Worm (Caenorhabditis elegans): ENCODE data around the gene srg-40.
A peak's percentile ranks its signal among the peaks of the same experiment; 100 is the strongest.

Gene srg-40

DNA sequence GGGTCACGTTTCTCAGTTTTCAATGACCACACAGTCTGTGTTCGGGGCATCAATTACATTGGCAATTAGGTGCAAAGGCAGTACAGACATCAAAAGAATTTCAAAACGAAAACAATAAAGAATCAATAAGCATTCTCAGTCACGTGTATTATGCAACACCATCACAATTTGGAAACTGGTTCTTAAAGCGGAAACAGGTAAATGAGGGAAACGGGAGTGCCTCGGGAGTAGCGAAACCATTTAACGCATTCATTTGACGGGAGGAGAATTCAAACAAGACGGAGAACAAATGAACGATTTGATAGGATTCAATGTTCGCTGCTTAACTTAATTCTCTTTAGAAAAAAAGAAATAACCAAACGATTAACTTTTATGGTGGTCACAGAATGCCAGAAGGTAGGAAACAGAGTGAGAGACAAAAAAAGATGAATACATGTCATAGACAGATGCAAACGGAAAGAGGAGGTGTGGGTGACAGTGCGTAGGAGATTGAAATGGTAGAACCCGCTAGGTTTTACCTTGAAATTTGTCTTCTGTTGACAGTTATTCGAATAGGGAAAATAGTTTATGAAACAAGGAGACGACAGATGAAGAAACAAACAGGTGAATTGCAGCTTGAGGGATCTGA is 32.4 kb upstream of the srg-40 start:
- TF ChIP-seq lin-40 (tag; optimal IDR thresholded peaks at IDR 0.05) (peak; percentile 26), attf-3 (GFP tag; conservative IDR thresholded peaks at IDR 0.05) (no peak)

DNA sequence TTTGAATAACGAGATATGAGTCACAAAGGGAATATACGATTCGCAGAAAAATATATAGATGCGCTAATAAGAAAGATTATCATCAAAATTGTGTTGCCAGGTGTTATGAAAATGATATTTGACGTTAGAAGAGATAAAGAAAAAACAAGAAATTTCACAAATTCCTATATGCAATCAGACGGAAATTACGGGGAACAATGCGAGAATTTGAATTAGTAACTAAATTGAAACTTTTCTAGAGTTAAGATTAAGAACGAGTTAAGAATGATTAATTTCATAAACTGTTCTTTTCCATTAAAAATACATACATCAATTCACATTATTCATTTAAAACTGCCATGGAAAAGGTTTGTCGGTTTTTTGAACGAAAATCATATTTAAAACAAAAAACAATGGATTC is 31.7 kb upstream of the srg-40 start, which contains the start of gene clc-6:
Gene clc-6 (minus strand): TSS at position 101 of the 400 bp plus-strand sequence.
- TF ChIP-seq B0336.3 (GFP tag; IDR thresholded peaks at IDR 0.05) = no peak
- TF ChIP-seq T07F8.4 (tag; optimal IDR thresholded peaks at IDR 0.05) = no peak
- no peak for TF ChIP-seq mel-28 (tag; optimal IDR thresholded peaks at IDR 0.05; ENCODE audit: borderline replicate concordance)
- TF ChIP-seq madf-6 (GFP tag; IDR thresholded peaks at IDR 0.05) = no peak
- TF ChIP-seq nhr-179 (tag; optimal IDR thresholded peaks at IDR 0.05) = no peak
- TF ChIP-seq F39B2.1 (GFP tag; IDR thresholded peaks at IDR 0.05) = no peak
- TF ChIP-seq lir-1 (GFP tag; conservative IDR thresholded peaks at IDR 0.05) = no peak
- no peak for TF ChIP-seq ztf-22 (GFP tag; optimal IDR thresholded peaks at IDR 0.05)
- TF ChIP-seq Y53G8AR.9 (GFP tag; conservative IDR thresholded peaks at IDR 0.05) = no peak
- no peak for TF ChIP-seq D2030.7 (GFP tag; IDR thresholded peaks at IDR 0.05)
- no peak for TF ChIP-seq snpc-4 (GFP tag; optimal IDR thresholded peaks at IDR 0.05)
- TF ChIP-seq snpc-4 (tag; optimal IDR thresholded peaks at IDR 0.05) = no peak
- no peak for TF ChIP-seq attf-3 (GFP tag; conservative IDR thresholded peaks at IDR 0.05)
- TF ChIP-seq rcor-1 (GFP tag; IDR thresholded peaks at IDR 0.05) = no peak
- no peak for TF ChIP-seq aptf-2 (GFP tag; conservative IDR thresholded peaks at IDR 0.05)
- TF ChIP-seq Y53F4B.3 (GFP tag; IDR thresholded peaks at IDR 0.05) = no peak
- TF ChIP-seq Y79H2A.3 (GFP tag; conservative IDR thresholded peaks at IDR 0.05) = no peak
- TF ChIP-seq B0261.1 (tag; optimal IDR thresholded peaks at IDR 0.05) = no peak

DNA sequence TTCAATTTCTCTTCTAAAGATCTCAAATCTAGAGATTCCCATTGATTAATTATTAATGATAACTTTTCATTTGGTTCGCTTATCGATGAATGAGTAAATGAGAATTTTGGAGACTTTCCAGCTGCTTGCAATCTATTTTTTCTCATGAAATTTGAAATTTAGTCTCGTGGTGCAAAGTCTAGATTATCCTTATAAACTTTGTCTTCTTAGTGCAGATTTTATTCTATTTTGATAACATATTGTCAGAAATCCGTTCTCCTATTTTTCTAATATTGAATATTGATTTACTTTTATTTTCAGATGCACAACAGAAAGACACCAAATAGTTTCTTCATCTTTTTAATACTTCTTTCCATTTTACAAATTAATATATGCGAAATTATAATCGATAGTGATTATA is 26.6 kb upstream of the srg-40 start, which contains the start of gene lgc-49:
Gene lgc-49 (plus strand): TSS at position 301 of the 400 bp plus-strand sequence.
- TF ChIP-seq hlh-26 (GFP tag; conservative IDR thresholded peaks at IDR 0.05) = no peak

DNA sequence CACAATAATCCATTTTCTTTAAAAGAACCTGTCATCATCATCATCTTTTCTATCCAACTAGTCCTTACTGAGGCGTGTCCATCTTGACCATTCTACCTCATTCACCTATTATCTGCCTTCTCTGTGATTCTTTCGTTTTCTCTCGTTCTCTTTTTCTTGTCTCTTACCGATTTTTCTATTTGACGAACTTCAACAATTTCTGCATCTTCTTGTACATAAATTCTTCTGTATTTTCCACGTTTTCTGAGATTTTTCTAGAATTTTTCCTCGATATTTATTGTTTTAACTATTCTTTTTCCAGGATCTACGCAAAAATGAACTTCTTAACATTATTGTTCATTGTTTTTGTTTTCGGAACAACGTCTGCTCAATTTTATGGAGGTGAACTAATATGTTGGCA is 18.6 kb upstream of the srg-40 start, which contains the start of gene cnc-10:
Gene cnc-10 (plus strand): TSS at position 301 of the 400 bp plus-strand sequence.
- TF ChIP-seq sptf-2 (GFP tag; optimal IDR thresholded peaks at IDR 0.05) (no peak), tbp1 (GFP tag; optimal IDR thresholded peaks at IDR 0.05) (no peak), mes-4 (tag; optimal IDR thresholded peaks at IDR 0.05) (no peak), K11D2.4 (GFP tag; IDR thresholded peaks at IDR 0.05) (no peak), rcor-1 (GFP tag; IDR thresholded peaks at IDR 0.05) (no peak), lsy-27 (tag; optimal IDR thresholded peaks at IDR 0.05; ENCODE audit: borderline replicate concordance, insufficient read depth) (no peak), rpc-1 (optimal IDR thresholded peaks at IDR 0.05) (no peak), rpc-1 (tag; optimal IDR thresholded peaks at IDR 0.05) (no peak)

DNA sequence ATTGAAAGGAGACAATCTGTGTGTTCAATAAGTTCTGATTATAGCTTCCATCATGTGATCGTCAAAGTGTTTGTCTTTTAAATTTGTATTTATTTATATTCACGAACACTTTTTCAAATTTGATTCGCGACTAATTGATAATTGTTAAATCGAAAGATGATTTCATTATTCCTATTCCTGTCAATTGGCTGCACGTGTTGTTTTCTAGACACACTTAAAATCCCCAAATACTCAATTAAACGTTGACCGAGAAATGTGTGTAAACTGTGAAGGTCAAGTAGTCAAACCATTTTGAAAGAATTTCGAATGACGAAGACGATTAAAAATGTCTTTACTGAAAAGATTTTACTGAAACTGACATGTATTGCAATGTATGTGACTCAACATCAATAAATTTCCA is 16.6 kb upstream of the srg-40 start:
- no peak for TF ChIP-seq Y56A3A.18 (GFP tag; IDR thresholded peaks at IDR 0.05)
- no peak for TF ChIP-seq ceh-100 (GFP tag; IDR thresholded peaks at IDR 0.05)
- no peak for TF ChIP-seq nhr-90 (tag; optimal IDR thresholded peaks at IDR 0.05)
- TF ChIP-seq rcor-1 (GFP tag; IDR thresholded peaks at IDR 0.05) = no peak

DNA sequence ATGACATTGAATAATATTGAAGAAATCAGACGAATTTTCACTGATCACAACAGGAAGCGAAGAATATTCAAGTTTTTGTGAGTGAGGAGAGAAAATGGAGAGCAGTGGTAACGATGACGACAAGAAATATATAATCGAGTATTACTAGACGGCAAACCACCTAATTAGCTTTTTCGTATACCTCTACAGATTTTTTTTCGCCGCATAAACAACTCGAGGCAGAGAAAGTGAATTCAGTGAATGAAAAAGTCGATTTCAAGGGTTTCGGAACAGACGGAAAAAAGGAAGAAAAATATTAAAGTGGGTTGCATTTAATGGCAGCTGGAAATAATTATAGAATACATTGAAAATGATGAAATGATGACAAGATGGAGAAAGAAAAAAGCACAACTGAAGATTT is 13.2 kb upstream of the srg-40 start, which contains the start of gene gpa-1:
Gene gpa-1 (minus strand): TSS at position 101 of the 400 bp plus-strand sequence.
- TF ChIP-seq attf-3 (GFP tag; conservative IDR thresholded peaks at IDR 0.05) (no peak), die-1 (tag; optimal IDR thresholded peaks at IDR 0.05) (no peak), xnd-1 (tag; optimal IDR thresholded peaks at IDR 0.05) (no peak), B0019.2 (GFP tag; conservative IDR thresholded peaks at IDR 0.05) (no peak), lir-1 (GFP tag; conservative IDR thresholded peaks at IDR 0.05) (no peak), bed-2 (GFP tag; IDR thresholded peaks at IDR 0.05) (no peak), snpc-1.1 (tag; optimal IDR thresholded peaks at IDR 0.05; ENCODE audit: insufficient read depth) (no peak), D2030.7 (GFP tag; IDR thresholded peaks at IDR 0.05) (no peak), let-526 (GFP tag; IDR thresholded peaks at IDR 0.05) (no peak), ceh-27 (GFP tag; optimal IDR thresholded peaks at IDR 0.05) (no peak), bed-1 (GFP tag; IDR thresholded peaks at IDR 0.05) (no peak), ceh-79 (tag; optimal IDR thresholded peaks at IDR 0.05) (no peak), dpff-1 (tag; optimal IDR thresholded peaks at IDR 0.05) (no peak), hsf-1 (GFP tag; IDR thresholded peaks at IDR 0.05) (no peak), Y53F4B.3 (GFP tag; IDR thresholded peaks at IDR 0.05) (no peak)

All from whole organism, young adult.